Fruit fly (Drosophila melanogaster): ENCODE measurements around the gene CG42579.

Gene CG42579

DNA sequence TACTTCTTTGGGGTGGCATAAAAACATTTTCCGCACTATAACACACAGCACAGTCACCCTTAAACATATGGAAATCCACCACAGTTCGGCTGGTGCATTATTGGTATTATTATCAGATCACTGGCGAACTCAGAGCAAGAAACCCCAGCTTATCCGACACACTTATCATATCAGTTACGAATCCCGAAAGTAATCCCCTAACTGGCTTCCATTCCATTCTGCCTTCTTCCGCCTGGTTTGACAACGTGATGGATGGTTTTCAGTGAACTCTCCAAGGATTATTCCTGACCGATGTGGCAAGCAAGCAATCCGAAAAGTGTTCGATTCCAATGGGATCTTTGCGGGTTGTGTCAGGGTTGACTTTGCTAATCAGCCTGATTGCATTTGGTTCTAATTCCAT is 28.4 kb upstream of the CG42579 start:
- TF ChIP-seq kay (GFP tag; ENCODE audit: borderline replicate concordance): no peak
- no peak for TF ChIP-seq CG11617 (GFP tag; optimal IDR thresholded peaks at IDR 0.05)

dm6 chrX:20499802-20500201 is 27.6 kb upstream of the CG42579 start:
- TF ChIP-seq CG5204 (GFP tag; optimal IDR thresholded peaks at IDR 0.05): no peak
- TF ChIP-seq pad (GFP tag; optimal IDR thresholded peaks at IDR 0.05): no peak
- no peak for TF ChIP-seq CG33017 (tag; optimal IDR thresholded peaks at IDR 0.05)
- no peak for TF ChIP-seq tj (GFP tag; optimal IDR thresholded peaks at IDR 0.05)
- TF ChIP-seq Clk (GFP tag; optimal IDR thresholded peaks at IDR 0.05): no peak
- no peak for TF ChIP-seq toe (GFP tag; optimal IDR thresholded peaks at IDR 0.05)
- no peak for TF ChIP-seq bab1 (GFP tag; optimal IDR thresholded peaks at IDR 0.05)
- TF ChIP-seq CG14711 (tag; optimal IDR thresholded peaks at IDR 0.05): no peak
- no peak for TF ChIP-seq CG7045 (GFP tag; optimal IDR thresholded peaks at IDR 0.05)
- TF ChIP-seq ovo (GFP tag; optimal IDR thresholded peaks at IDR 0.05): no peak
- TF ChIP-seq Hr96 (GFP tag; optimal IDR thresholded peaks at IDR 0.05): no peak

DNA sequence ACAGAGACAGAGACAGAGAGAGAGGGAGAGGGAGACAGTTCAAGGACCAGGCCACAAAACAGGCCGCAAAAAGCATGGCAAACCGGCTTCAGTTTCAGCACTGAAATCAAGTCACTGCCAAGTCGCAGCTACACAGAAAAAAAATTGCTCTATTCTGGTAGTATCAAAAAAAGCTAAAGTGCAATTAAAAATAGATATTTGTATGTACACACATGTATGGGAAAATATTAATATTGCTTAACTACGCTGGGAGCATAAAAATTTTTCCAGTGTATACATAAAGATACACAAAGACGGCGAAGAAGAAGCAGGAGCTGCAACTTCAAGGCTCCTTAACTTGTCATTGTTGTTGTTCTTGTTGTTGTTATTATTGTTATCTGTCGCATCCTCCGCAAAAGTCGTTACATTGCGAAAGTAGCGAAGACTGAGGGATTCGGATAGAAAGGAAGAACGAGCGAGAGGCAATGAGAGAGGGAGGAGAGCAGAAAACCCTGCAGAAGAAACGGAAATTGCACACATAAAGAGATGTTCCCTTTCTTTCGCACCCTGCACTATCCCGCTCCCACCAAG is 26.3 kb upstream of the CG42579 start:
- TF ChIP-seq tj (GFP tag; optimal IDR thresholded peaks at IDR 0.05): no peak
- TF ChIP-seq Crg-1 (GFP tag; optimal IDR thresholded peaks at IDR 0.05): no peak
- TF ChIP-seq Clk (GFP tag; optimal IDR thresholded peaks at IDR 0.05): no peak
- TF ChIP-seq bab1 (GFP tag; optimal IDR thresholded peaks at IDR 0.05): no peak
- TF ChIP-seq CG5204 (GFP tag; optimal IDR thresholded peaks at IDR 0.05): no peak
- no peak for TF ChIP-seq CG11617 (GFP tag; optimal IDR thresholded peaks at IDR 0.05)
- no peak for TF ChIP-seq Mnt (GFP tag; optimal IDR thresholded peaks at IDR 0.05)
- TF ChIP-seq kay (GFP tag; ENCODE audit: borderline replicate concordance): no peak
- no peak for TF ChIP-seq cnc (optimal IDR thresholded peaks at IDR 0.05)

DNA sequence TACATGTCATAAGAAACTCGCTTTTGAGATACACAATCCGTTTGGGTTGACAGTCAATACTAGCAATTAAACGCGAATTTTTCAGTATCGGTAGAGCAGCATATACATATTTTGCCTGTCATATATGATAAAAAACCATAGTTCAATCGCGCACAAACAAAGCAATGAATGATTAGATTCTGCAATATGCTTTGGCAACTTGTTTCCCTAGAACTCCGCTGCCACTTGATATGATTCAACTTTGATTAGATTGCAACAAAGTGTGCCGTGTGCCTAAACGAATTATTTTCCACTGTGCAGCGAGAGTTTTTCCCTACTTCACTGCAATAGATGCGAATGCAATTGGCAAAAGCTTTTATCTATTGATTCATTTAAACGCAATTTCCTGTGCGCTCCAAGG is 25.8 kb upstream of the CG42579 start:
- TF ChIP-seq pad (GFP tag; optimal IDR thresholded peaks at IDR 0.05) (no peak), CG33017 (tag; optimal IDR thresholded peaks at IDR 0.05) (no peak), kay (GFP tag; ENCODE audit: borderline replicate concordance) (no peak), bab1 (GFP tag; optimal IDR thresholded peaks at IDR 0.05) (no peak), CG7045 (GFP tag; optimal IDR thresholded peaks at IDR 0.05) (no peak), CG7101 (tag; optimal IDR thresholded peaks at IDR 0.05) (no peak), cic (GFP tag; optimal IDR thresholded peaks at IDR 0.05) (no peak), toe (GFP tag; optimal IDR thresholded peaks at IDR 0.05) (no peak), cnc (optimal IDR thresholded peaks at IDR 0.05) (no peak), CG1620 (GFP tag; optimal IDR thresholded peaks at IDR 0.05) (no peak), CG14711 (tag; optimal IDR thresholded peaks at IDR 0.05) (no peak), CG5204 (GFP tag; optimal IDR thresholded peaks at IDR 0.05) (no peak), CG11617 (GFP tag; optimal IDR thresholded peaks at IDR 0.05) (no peak)

DNA sequence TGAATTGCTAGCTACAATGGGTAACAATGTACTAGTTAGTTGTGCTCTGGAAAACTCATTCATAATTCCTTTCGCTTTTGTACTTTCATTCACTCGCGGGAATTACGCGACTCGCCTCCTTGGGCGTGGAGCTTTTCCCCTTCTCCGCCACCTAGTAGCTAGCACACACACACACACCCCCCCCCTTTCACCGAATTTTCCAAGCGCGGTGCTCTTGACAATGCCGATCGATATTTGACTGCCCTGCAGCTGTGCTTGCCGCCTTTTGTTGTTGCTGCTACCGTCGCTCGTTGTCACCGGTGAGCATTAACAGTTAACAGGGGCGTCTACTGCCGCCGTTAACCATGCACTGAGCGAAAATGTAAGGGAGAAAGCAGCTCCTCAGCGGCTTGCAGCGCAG is 25.2 kb upstream of the CG42579 start:
- no peak for TF ChIP-seq CG1620 (GFP tag; optimal IDR thresholded peaks at IDR 0.05)
- no peak for TF ChIP-seq Mnt (GFP tag; optimal IDR thresholded peaks at IDR 0.05)
- TF ChIP-seq Crg-1 (GFP tag; optimal IDR thresholded peaks at IDR 0.05): no peak
- no peak for TF ChIP-seq bab1 (GFP tag; optimal IDR thresholded peaks at IDR 0.05)
- no peak for TF ChIP-seq pad (GFP tag; optimal IDR thresholded peaks at IDR 0.05)
- TF ChIP-seq toe (GFP tag; optimal IDR thresholded peaks at IDR 0.05): no peak
- TF ChIP-seq Clk (GFP tag; optimal IDR thresholded peaks at IDR 0.05): no peak
- no peak for TF ChIP-seq cic (GFP tag; optimal IDR thresholded peaks at IDR 0.05)
- no peak for TF ChIP-seq tj (GFP tag; optimal IDR thresholded peaks at IDR 0.05)
- TF ChIP-seq CG12768 (GFP tag; optimal IDR thresholded peaks at IDR 0.05): no peak
- TF ChIP-seq CG14711 (tag; optimal IDR thresholded peaks at IDR 0.05): no peak
- TF ChIP-seq CG7101 (tag; optimal IDR thresholded peaks at IDR 0.05): no peak
- TF ChIP-seq Hr96 (GFP tag; optimal IDR thresholded peaks at IDR 0.05): no peak
- TF ChIP-seq CG11617 (GFP tag; optimal IDR thresholded peaks at IDR 0.05): no peak
- TF ChIP-seq CG7045 (GFP tag; optimal IDR thresholded peaks at IDR 0.05): no peak
- no peak for TF ChIP-seq ovo (GFP tag; optimal IDR thresholded peaks at IDR 0.05)
- TF ChIP-seq CG5204 (GFP tag; optimal IDR thresholded peaks at IDR 0.05): no peak
- no peak for TF ChIP-seq CG33017 (tag; optimal IDR thresholded peaks at IDR 0.05)
- TF ChIP-seq kay (GFP tag; ENCODE audit: borderline replicate concordance): no peak
- TF ChIP-seq cnc (optimal IDR thresholded peaks at IDR 0.05): no peak

- TF ChIP-seq tj (GFP tag; optimal IDR thresholded peaks at IDR 0.05): peak; percentile 12
- peak; percentile 51 for TF ChIP-seq Hr96 (GFP tag; optimal IDR thresholded peaks at IDR 0.05)
- TF ChIP-seq CG7101 (tag; optimal IDR thresholded peaks at IDR 0.05): peak; percentile 17
- TF ChIP-seq CG7045 (GFP tag; optimal IDR thresholded peaks at IDR 0.05): no peak
- peak; percentile 44 for TF ChIP-seq CG11617 (GFP tag; optimal IDR thresholded peaks at IDR 0.05)
- peak; percentile 21 for TF ChIP-seq cic (GFP tag; optimal IDR thresholded peaks at IDR 0.05)
- TF ChIP-seq kay (GFP tag; ENCODE audit: borderline replicate concordance): no peak
- peak; percentile 44 for TF ChIP-seq Mnt (GFP tag; optimal IDR thresholded peaks at IDR 0.05)
- peak; percentile 29 for TF ChIP-seq CG14711 (tag; optimal IDR thresholded peaks at IDR 0.05)
- TF ChIP-seq Clk (GFP tag; optimal IDR thresholded peaks at IDR 0.05): no peak
- TF ChIP-seq pad (GFP tag; optimal IDR thresholded peaks at IDR 0.05): peak; percentile 29
- no peak for TF ChIP-seq CG12768 (GFP tag; optimal IDR thresholded peaks at IDR 0.05)
Measured at dm6 chrX:20502776-20503503, 24.5 kb upstream of the CG42579 start.

DNA sequence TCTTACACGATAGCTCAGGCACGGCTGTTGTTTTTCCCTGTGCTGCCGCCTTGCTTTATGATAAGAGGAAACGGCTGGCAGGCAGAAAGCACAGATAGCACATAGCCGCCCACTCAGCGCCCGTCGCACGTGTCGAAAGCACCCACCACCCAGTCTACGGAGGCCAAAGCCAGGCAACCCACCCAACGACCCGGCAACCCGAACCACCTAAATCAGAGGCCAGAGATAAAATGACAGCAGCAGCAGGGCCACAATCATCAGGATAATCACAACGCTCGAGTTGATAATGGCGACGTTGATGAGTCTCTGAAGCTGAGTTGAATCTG is 24.0 kb upstream of the CG42579 start:
- TF ChIP-seq Hr96 (GFP tag; optimal IDR thresholded peaks at IDR 0.05) (no peak), CG7045 (GFP tag; optimal IDR thresholded peaks at IDR 0.05) (no peak), CG7101 (tag; optimal IDR thresholded peaks at IDR 0.05) (no peak), Clk (GFP tag; optimal IDR thresholded peaks at IDR 0.05) (no peak), CG11617 (GFP tag; optimal IDR thresholded peaks at IDR 0.05) (no peak), CG12768 (GFP tag; optimal IDR thresholded peaks at IDR 0.05) (no peak), ovo (GFP tag; optimal IDR thresholded peaks at IDR 0.05) (no peak), Crg-1 (GFP tag; optimal IDR thresholded peaks at IDR 0.05) (no peak), Mnt (GFP tag; optimal IDR thresholded peaks at IDR 0.05) (no peak), tj (GFP tag; optimal IDR thresholded peaks at IDR 0.05) (no peak), pad (GFP tag; optimal IDR thresholded peaks at IDR 0.05) (no peak), CG5204 (GFP tag; optimal IDR thresholded peaks at IDR 0.05) (no peak), CG14711 (tag; optimal IDR thresholded peaks at IDR 0.05) (no peak), cic (GFP tag; optimal IDR thresholded peaks at IDR 0.05) (no peak), CG1620 (GFP tag; optimal IDR thresholded peaks at IDR 0.05) (no peak), bab1 (GFP tag; optimal IDR thresholded peaks at IDR 0.05) (no peak), kay (GFP tag; ENCODE audit: borderline replicate concordance) (no peak), toe (GFP tag; optimal IDR thresholded peaks at IDR 0.05) (no peak)

Data from whole organism, adult.